Worm (Caenorhabditis elegans): ENCODE measurements around the gene cox-10.

DNA sequence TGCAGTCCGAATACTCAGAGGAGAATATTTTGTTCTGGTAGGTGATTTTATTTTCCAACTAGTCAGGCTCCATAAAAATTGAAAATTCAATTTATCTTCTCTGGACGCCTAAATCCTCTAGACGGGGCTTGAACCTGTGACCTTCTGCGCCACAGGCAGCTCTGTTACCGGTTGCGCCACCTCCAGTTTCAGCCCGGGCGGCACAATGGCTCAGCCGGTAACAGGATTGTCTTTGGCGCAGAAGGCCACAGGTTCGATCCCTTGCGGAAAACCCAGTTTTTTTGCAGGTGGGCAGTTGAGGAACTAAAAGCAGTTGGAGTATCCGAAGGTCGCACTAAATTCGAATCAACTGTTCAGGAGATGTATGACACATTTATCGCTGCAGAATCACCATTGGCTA is 9.9 kb upstream of the cox-10 start:
- TF ChIP-seq tbx-11 (GFP tag; IDR thresholded peaks at IDR 0.05) = no peak
- no peak for TF ChIP-seq F13C5.2 (tag; optimal IDR thresholded peaks at IDR 0.05)
- TF ChIP-seq ama-1 (optimal IDR thresholded peaks at IDR 0.05) = no peak
- TF ChIP-seq pes-1 (GFP tag; IDR thresholded peaks at IDR 0.05) = no peak
- TF ChIP-seq hmbx-1 (tag; optimal IDR thresholded peaks at IDR 0.05) = no peak
- TF ChIP-seq ets-7 (tag; optimal IDR thresholded peaks at IDR 0.05) = no peak
- TF ChIP-seq sea-1 (GFP tag; conservative IDR thresholded peaks at IDR 0.05) = no peak
- TF ChIP-seq tbx-37 (GFP tag; conservative IDR thresholded peaks at IDR 0.05) = no peak
- TF ChIP-seq scrt-1 (GFP tag; IDR thresholded peaks at IDR 0.05) = no peak
- TF ChIP-seq ceh-13 (GFP tag; optimal IDR thresholded peaks at IDR 0.05) = no peak
- no peak for TF ChIP-seq hnd-1 (tag; optimal IDR thresholded peaks at IDR 0.05)
- no peak for TF ChIP-seq tra-4 (tag; optimal IDR thresholded peaks at IDR 0.05)
- TF ChIP-seq ceh-36 (tag; optimal IDR thresholded peaks at IDR 0.05) = no peak
- TF ChIP-seq flt-1 (GFP tag; IDR thresholded peaks at IDR 0.05) = no peak
